Fruit fly (Drosophila melanogaster) whole organism, embryonic: ENCODE measurements around the gene Sas-4.

Source experiments
- Atf-2 ChIP-seq: fragments of 200-800 bp; sonication (Bioruptor generic); optimal IDR thresholded peaks from 2 replicates; lab custom pipeline; 2016; ENCODE audit warnings: missing biosample characterization, missing genetic modification characterization
- Awh ChIP-seq: fragments of 200-800 bp; sonication (Bioruptor generic); IDR thresholded peaks from 2 replicates; pipeline ENCODE4, ENCODE4 v1.3.6; 2022; ENCODE audit warnings: missing biosample characterization, missing genetic modification characterization
- CG10209 ChIP-seq: fragments of 200-800 bp; sonication (Bioruptor generic); optimal IDR thresholded peaks from 3 replicates; lab custom pipeline; 2017; ENCODE audit warnings: missing biosample characterization, mild to moderate bottlenecking, missing genetic modification characterization, missing genetic modification reagents
- CG10366 ChIP-seq: fragments of 200-800 bp; sonication (Bioruptor generic); IDR thresholded peaks from 2 replicates; pipeline ENCODE4 v1.3.6; 2022; ENCODE audit warnings: missing biosample characterization, missing genetic modification characterization
- CG10462 ChIP-seq: fragments of 200-800 bp; sonication (Bioruptor generic); optimal IDR thresholded peaks from 2 replicates; lab custom pipeline; 2016; ENCODE audit warnings: missing biosample characterization, missing genetic modification characterization
- CG10959 ChIP-seq: fragments of 200-800 bp; sonication (Bioruptor generic); IDR thresholded peaks from 2 replicates; pipeline ENCODE4 v1.3.6; 2022; ENCODE audit warnings: missing biosample characterization, missing genetic modification characterization
- CG10979 ChIP-seq: fragments of 200-800 bp; sonication (Bioruptor generic); optimal IDR thresholded peaks from 2 replicates; lab custom pipeline; 2018; ENCODE audit warnings: missing biosample characterization, mild to moderate bottlenecking, missing genetic modification characterization, moderate library complexity
- CG11093 ChIP-seq: fragments of 200-800 bp; sonication (Bioruptor generic); IDR thresholded peaks from 3 replicates; pipeline ENCODE4 v1.3.6; 2022; ENCODE audit warnings: missing biosample characterization, missing genetic modification characterization
- CG13775 ChIP-seq: fragments of 200-800 bp; sonication (Bioruptor generic); optimal IDR thresholded peaks from 3 replicates; lab custom pipeline; 2017; ENCODE audit warnings: missing biosample characterization, mild to moderate bottlenecking, missing genetic modification characterization
- CG15269 ChIP-seq: fragments of 200-800 bp; sonication (Bioruptor generic); optimal IDR thresholded peaks from 2 replicates; lab custom pipeline; 2018; ENCODE audit warnings: missing biosample characterization, mild to moderate bottlenecking, missing genetic modification characterization, moderate library complexity
- CG17186 ChIP-seq: fragments of 200-800 bp; sonication (Bioruptor generic); optimal IDR thresholded peaks from 3 replicates; lab custom pipeline; 2017; ENCODE audit warnings: missing biosample characterization, missing genetic modification reagents, missing genetic modification characterization
- CG17829 ChIP-seq: fragments of 200-800 bp; optimal IDR thresholded peaks from 2 replicates; lab custom pipeline; 2019; ENCODE audit warnings: missing biosample characterization, mild to moderate bottlenecking, missing genetic modification characterization, moderate library complexity
- CG2116 ChIP-seq: fragments of 200-800 bp; sonication (Bioruptor generic); optimal IDR thresholded peaks from 3 replicates; lab custom pipeline; 2018; ENCODE audit warnings: missing biosample characterization, mild to moderate bottlenecking, missing genetic modification characterization
- CG4617 ChIP-seq: fragments of 200-800 bp; sonication (Bioruptor generic); optimal IDR thresholded peaks from 3 replicates; lab custom pipeline; 2016; ENCODE audit warnings: missing biosample characterization, missing genetic modification characterization, borderline replicate concordance
- CG4854 ChIP-seq: fragments of 200-800 bp; sonication (Bioruptor generic); optimal IDR thresholded peaks from 2 replicates; lab custom pipeline; 2016; ENCODE audit warnings: missing biosample characterization, missing genetic modification characterization, inconsistent platforms
- CG6791 ChIP-seq: fragments of 200-800 bp; sonication (Bioruptor generic); IDR thresholded peaks from 3 replicates; pipeline ENCODE4 v1.3.6; 2022; ENCODE audit warnings: missing biosample characterization, missing genetic modification characterization; ENCODE audit not compliant: partially characterized antibody
- CG6813 ChIP-seq: fragments of 200-800 bp; sonication (Bioruptor generic); optimal IDR thresholded peaks from 2 replicates; lab custom pipeline; 2017; ENCODE audit warnings: missing biosample characterization, missing genetic modification characterization, mild to moderate bottlenecking, moderate library complexity, missing genetic modification reagents
- CG7786 ChIP-seq: fragments of 200-800 bp; sonication (Bioruptor generic); optimal IDR thresholded peaks from 2 replicates; lab custom pipeline; 2016; ENCODE audit warnings: missing biosample characterization, missing genetic modification characterization
- CG9727 ChIP-seq: fragments of 200-800 bp; sonication (Bioruptor generic); optimal IDR thresholded peaks from 3 replicates; lab custom pipeline; 2017; ENCODE audit warnings: missing biosample characterization, mild to moderate bottlenecking, missing genetic modification characterization
- Dfd ChIP-seq, 2 experiments: fragments of >200 bp; optimal IDR thresholded peaks; 2 replicates each; lab custom pipeline; 2017; ENCODE audit warnings: missing biosample characterization in 2 of 2, missing genetic modification characterization in 2 of 2
- Dip3 ChIP-seq: fragments of 200-800 bp; sonication (Bioruptor generic); optimal IDR thresholded peaks from 3 replicates; lab custom pipeline; 2016; ENCODE audit warnings: missing biosample characterization, missing genetic modification characterization
- Ets97D ChIP-seq: fragments of 200-800 bp; sonication (Bioruptor generic); optimal IDR thresholded peaks from 3 replicates; lab custom pipeline; 2016; ENCODE audit warnings: missing biosample characterization, missing genetic modification characterization
- H2.0 ChIP-seq: fragments of 200-800 bp; sonication (Bioruptor generic); IDR thresholded peaks from 2 replicates; pipeline ENCODE4 v1.3.6; 2022; ENCODE audit warnings: missing biosample characterization, missing genetic modification characterization
- Hey ChIP-seq: fragments of 200-800 bp; sonication (Bioruptor generic); optimal IDR thresholded peaks from 3 replicates; lab custom pipeline; 2018; ENCODE audit warnings: missing biosample characterization, mild to moderate bottlenecking, missing genetic modification characterization
- HmgD ChIP-seq: fragments of 200-800 bp; sonication (Bioruptor generic); optimal IDR thresholded peaks from 3 replicates; lab custom pipeline; 2016; ENCODE audit warnings: missing biosample characterization, missing genetic modification characterization
- Hr51 ChIP-seq, 2 experiments: fragments of 200-800 bp; sonication (Bioruptor generic); optimal IDR thresholded peaks; 2 replicates in 1 of 2; 3 replicates in 1 of 2; lab custom pipeline; 2016 to 2018; ENCODE audit warnings: missing biosample characterization in 2 of 2, missing genetic modification characterization in 2 of 2, mild to moderate bottlenecking in 1 of 2, moderate library complexity in 1 of 2
- Max ChIP-seq: fragments of 200-800 bp; sonication (Bioruptor generic); optimal IDR thresholded peaks from 2 replicates; lab custom pipeline; 2016; ENCODE audit warnings: missing biosample characterization, mild to moderate bottlenecking, missing genetic modification characterization
- Mrtf ChIP-seq: fragments of 200-800 bp; sonication (Bioruptor generic); IDR thresholded peaks from 3 replicates; pipeline ENCODE4 v1.3.6; 2022; ENCODE audit warnings: missing biosample characterization, missing genetic modification characterization
- Neu2 ChIP-seq: fragments of 200-800 bp; sonication (Bioruptor generic); optimal IDR thresholded peaks from 3 replicates; lab custom pipeline; 2016; ENCODE audit warnings: missing biosample characterization, missing genetic modification characterization, borderline replicate concordance
- Opbp ChIP-seq: fragments of 200-800 bp; sonication (Bioruptor generic); IDR thresholded peaks from 3 replicates; pipeline ENCODE4 v1.3.6; 2022; ENCODE audit warnings: missing biosample characterization, missing genetic modification characterization; ENCODE audit not compliant: partially characterized antibody
- Side ChIP-seq: fragments of 200-800 bp; sonication (Bioruptor generic); optimal IDR thresholded peaks from 2 replicates; lab custom pipeline; 2016; ENCODE audit warnings: missing biosample characterization, missing genetic modification characterization
- Sry-β ChIP-seq: fragments of 200-800 bp; sonication (Bioruptor generic); optimal IDR thresholded peaks from 2 replicates; lab custom pipeline; 2018; ENCODE audit warnings: missing biosample characterization, mild to moderate bottlenecking, missing genetic modification characterization, moderate library complexity
- az2 ChIP-seq: fragments of 200-800 bp; sonication (Bioruptor generic); optimal IDR thresholded peaks from 3 replicates; lab custom pipeline; 2016; ENCODE audit warnings: missing biosample characterization, missing genetic modification characterization
- ci ChIP-seq: fragments of 200-800 bp; sonication (Bioruptor generic); IDR thresholded peaks from 3 replicates; pipeline ENCODE4 v1.3.6; 2022; ENCODE audit warnings: missing biosample characterization, missing genetic modification characterization
- crc ChIP-seq: fragments of 200-800 bp; sonication (Bioruptor generic); optimal IDR thresholded peaks from 2 replicates; lab custom pipeline; 2016; ENCODE audit warnings: missing biosample characterization, missing genetic modification characterization
- fd96Cb ChIP-seq: fragments of 200-800 bp; sonication (Bioruptor generic); optimal IDR thresholded peaks from 2 replicates; lab custom pipeline; 2018; ENCODE audit warnings: missing biosample characterization, mild to moderate bottlenecking, missing genetic modification characterization, moderate library complexity
- gcm ChIP-seq: fragments of 200-800 bp; sonication (Bioruptor generic); optimal IDR thresholded peaks from 2 replicates; lab custom pipeline; 2019; ENCODE audit warnings: missing biosample characterization, mild to moderate bottlenecking, missing genetic modification characterization, moderate library complexity
- her ChIP-seq: fragments of 200-800 bp; sonication (Bioruptor generic); optimal IDR thresholded peaks from 2 replicates; lab custom pipeline; 2016; ENCODE audit warnings: missing biosample characterization, missing genetic modification characterization
- jing ChIP-seq: fragments of 200-800 bp; sonication (Bioruptor generic); optimal IDR thresholded peaks from 2 replicates; lab custom pipeline; 2018; ENCODE audit warnings: missing biosample characterization, mild to moderate bottlenecking, missing genetic modification characterization
- kah ChIP-seq: fragments of 200-800 bp; sonication (Bioruptor generic); optimal IDR thresholded peaks from 2 replicates; lab custom pipeline; 2018; ENCODE audit warnings: missing biosample characterization, mild to moderate bottlenecking, missing genetic modification characterization
- ken ChIP-seq: fragments of 200-800 bp; sonication (Bioruptor generic); IDR thresholded peaks from 3 replicates; pipeline ENCODE4 v1.3.6; 2022; ENCODE audit warnings: missing biosample characterization, missing genetic modification characterization
- lmd ChIP-seq: fragments of 200-800 bp; sonication (Bioruptor generic); IDR thresholded peaks from 2 replicates; pipeline ENCODE4 v1.3.6; 2022; ENCODE audit warnings: missing biosample characterization, missing genetic modification characterization
- nerfin-2 ChIP-seq: fragments of 200-800 bp; sonication (Bioruptor generic); IDR thresholded peaks from 2 replicates; pipeline ENCODE4 v1.3.6; 2022; ENCODE audit warnings: missing biosample characterization, missing genetic modification characterization; ENCODE audit not compliant: partially characterized antibody
- odd ChIP-seq: fragments of 200-800 bp; sonication (Bioruptor generic); optimal IDR thresholded peaks from 2 replicates; lab custom pipeline; 2017; ENCODE audit warnings: missing biosample characterization, mild to moderate bottlenecking, missing genetic modification characterization
- onecut ChIP-seq: fragments of 200-800 bp; sonication (Bioruptor generic); IDR thresholded peaks from 2 replicates; pipeline ENCODE4 v1.3.6; 2022; ENCODE audit warnings: missing biosample characterization, missing genetic modification characterization
- pho ChIP-seq: fragments of 200-800 bp; sonication (Bioruptor generic); optimal IDR thresholded peaks from 2 replicates; lab custom pipeline; 2016; ENCODE audit warnings: missing biosample characterization, missing genetic modification characterization
- sisA ChIP-seq: fragments of 200-800 bp; sonication (Bioruptor generic); IDR thresholded peaks from 2 replicates; pipeline ENCODE4 v1.3.6; 2022; ENCODE audit warnings: missing biosample characterization, missing genetic modification characterization
- tio ChIP-seq: fragments of 200-800 bp; sonication (Bioruptor generic); optimal IDR thresholded peaks from 2 replicates; lab custom pipeline; 2017; ENCODE audit warnings: missing biosample characterization, missing genetic modification characterization, inconsistent platforms
- trem ChIP-seq: fragments of 200-800 bp; optimal IDR thresholded peaks from 3 replicates; lab custom pipeline; 2019; ENCODE audit warnings: missing biosample characterization, mild to moderate bottlenecking, missing genetic modification characterization, moderate library complexity

Sas-4 gene

DNA sequence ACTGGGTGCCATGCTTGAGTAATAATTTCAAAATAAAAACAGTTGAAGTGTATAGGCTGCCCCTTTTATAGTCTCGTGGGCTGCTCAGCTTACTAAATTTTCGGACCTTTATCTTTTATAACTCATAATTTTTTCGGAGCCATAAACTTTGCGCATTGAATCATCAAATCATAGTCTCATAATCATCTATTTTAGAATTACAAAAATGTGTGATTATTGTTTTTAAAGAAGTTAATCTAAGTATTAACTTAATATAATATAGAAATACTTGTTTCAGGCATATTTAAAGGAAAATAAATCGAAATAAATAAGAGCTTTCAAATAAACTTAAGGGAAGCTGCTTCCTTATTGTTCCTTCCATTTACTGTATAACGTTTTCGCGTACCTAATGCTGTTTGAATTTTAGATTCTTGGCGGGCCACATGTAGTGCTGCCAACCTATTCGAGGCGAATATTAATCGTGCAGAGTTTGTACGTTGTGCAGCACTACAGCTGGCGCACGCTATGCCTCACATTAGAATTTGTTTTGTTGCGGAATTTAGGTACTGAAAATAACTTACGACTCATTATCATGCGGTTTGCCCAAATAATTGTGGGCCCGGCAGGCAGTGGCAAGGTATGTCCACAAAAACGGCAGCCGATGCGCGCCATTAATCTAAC is 6.8 kb upstream of the Sas-4 start, which contains the start of the genes CG14610 and CG2656 (continued):
- TF ChIP-seq CG13775 (GFP tag; lab: Kevin White, UChicago): peak; percentile 43
- no peak for TF ChIP-seq odd (GFP tag; lab: Kevin White, UChicago)
- peak; percentile 62 for TF ChIP-seq CG4854 (GFP tag; lab: Kevin White, UChicago)
- peak; percentile 37 for TF ChIP-seq fd96Cb (tag; lab: Kevin White, UChicago)
- TF ChIP-seq lmd (GFP tag; lab: Robert Waterston, UW): peak; percentile 53; the same call in 1 of the 2 replicates
- peak; percentile 66; the same call in 1 of the 2 replicates for TF ChIP-seq sisA (GFP tag; lab: Robert Waterston, UW)
- peak; percentile 84 for TF ChIP-seq ken (GFP tag; lab: Robert Waterston, UW)
- TF ChIP-seq CG7786 (GFP tag; lab: Kevin White, UChicago): peak; percentile 84
- TF ChIP-seq crc (GFP tag; lab: Kevin White, UChicago): peak; percentile 70
- no peak; the same call in 1 of the 2 replicates for TF ChIP-seq onecut (GFP tag; lab: Robert Waterston, UW)
- TF ChIP-seq ci (GFP tag; lab: Robert Waterston, UW): peak; percentile 86
- TF ChIP-seq HmgD (GFP tag; lab: Kevin White, UChicago): peak; percentile 74
- no peak for TF ChIP-seq Hey (tag; lab: Kevin White, UChicago)
- peak; percentile 69 for TF ChIP-seq CG2116 (GFP tag; lab: Kevin White, UChicago)
- no peak for TF ChIP-seq CG6813 (GFP tag; lab: Kevin White, UChicago)
- TF ChIP-seq Sry-β (GFP tag; lab: Kevin White, UChicago): no peak
- no peak for TF ChIP-seq tio (GFP tag; lab: Kevin White, UChicago)
- TF ChIP-seq Max: peak; percentile 75
- no peak for TF ChIP-seq Neu2
- peak; percentile 56; the same call in 2 of the 3 replicates for TF ChIP-seq Opbp (GFP tag; lab: Robert Waterston, UW)
- TF ChIP-seq Atf-2 (GFP tag; lab: Kevin White, UChicago): peak; percentile 78
- TF ChIP-seq Dip3 (GFP tag; lab: Kevin White, UChicago): peak; percentile 82
- peak; percentile 44 to 82 for TF ChIP-seq Hr51 (GFP tag; optimal IDR thresholded peaks at IDR 0.05; lab: Kevin White, UChicago)
- TF ChIP-seq nerfin-2 (GFP tag; lab: Robert Waterston, UW): no peak
- peak; percentile 55 for TF ChIP-seq CG10462 (GFP tag; lab: Kevin White, UChicago)
- peak; percentile 73 for TF ChIP-seq CG17829 (tag; lab: Kevin White, UChicago)
- TF ChIP-seq Dfd (GFP tag; optimal IDR thresholded peaks at IDR 0.05; lab: Kevin White, UChicago): no peak
- peak; percentile 60 for TF ChIP-seq CG10209 (GFP tag; lab: Kevin White, UChicago)
- TF ChIP-seq H2.0: peak; percentile 61; the same call in 1 of the 2 replicates
- peak; percentile 20 for TF ChIP-seq gcm (GFP tag; lab: Kevin White, UChicago)
- peak; percentile 96 for TF ChIP-seq CG17186 (GFP tag; lab: Kevin White, UChicago)
- TF ChIP-seq CG15269: no peak
- TF ChIP-seq CG10366 (GFP tag; lab: Robert Waterston, UW): peak; percentile 61
- TF ChIP-seq CG10979: peak; percentile 48
- TF ChIP-seq jing (GFP tag; lab: Kevin White, UChicago): no peak
- peak; percentile 78 for TF ChIP-seq pho (GFP tag; lab: Kevin White, UChicago)
- peak; percentile 68 for TF ChIP-seq Side (GFP tag; lab: Kevin White, UChicago)
- no peak for TF ChIP-seq CG6791 (GFP tag; lab: Robert Waterston, UW)
- TF ChIP-seq kah (GFP tag; lab: Kevin White, UChicago): no peak
- peak; percentile 96 for TF ChIP-seq CG4617 (GFP tag; lab: Kevin White, UChicago)
- TF ChIP-seq trem (tag; lab: Kevin White, UChicago): peak; percentile 100
- TF ChIP-seq Awh: no peak
- TF ChIP-seq CG9727 (GFP tag; lab: Kevin White, UChicago): peak; percentile 45
- no peak for TF ChIP-seq CG11093 (GFP tag; lab: Robert Waterston, UW)
- TF ChIP-seq her (GFP tag; lab: Kevin White, UChicago): peak; percentile 89
- 0 out of 3 replicates have a peak, but pooled peaks have one; percentile 22 for TF ChIP-seq Mrtf (GFP tag; lab: Robert Waterston, UW)
- TF ChIP-seq CG10959 (GFP tag; lab: Robert Waterston, UW): peak; percentile 34; the same call in 1 of the 2 replicates
- peak; percentile 87 for TF ChIP-seq az2
- TF ChIP-seq Ets97D (GFP tag; lab: Kevin White, UChicago): peak; percentile 82
